Fruit fly (Drosophila melanogaster) whole organism, embryonic: Measurements from ENCODE around the gene Nup107.

ENCODE experiments used
- Adf1 ChIP-seq: fragments of 200-800 bp; sonication (Bioruptor generic); IDR thresholded peaks from 2 replicates; pipeline ENCODE4 v1.3.6; 2022; ENCODE audit warnings: missing biosample characterization, missing genetic modification characterization
- Antp ChIP-seq: fragments of 200-800 bp; sonication (Bioruptor generic); optimal IDR thresholded peaks from 3 replicates; lab custom pipeline; 2016; ENCODE audit warnings: missing biosample characterization, missing genetic modification characterization
- CG10267 ChIP-seq: fragments of 200-800 bp; sonication (Bioruptor generic); optimal IDR thresholded peaks from 2 replicates; lab custom pipeline; 2018; ENCODE audit warnings: missing biosample characterization, mild to moderate bottlenecking, missing genetic modification characterization, moderate library complexity
- CG11560 ChIP-seq: fragments of 200-800 bp; sonication (Bioruptor generic); IDR thresholded peaks from 3 replicates; pipeline ENCODE4 v1.3.6; 2022; ENCODE audit warnings: missing biosample characterization, missing genetic modification characterization
- CG13424 ChIP-seq: fragments of 200-800 bp; sonication (Bioruptor generic); optimal IDR thresholded peaks from 2 replicates; lab custom pipeline; 2019; ENCODE audit warnings: missing biosample characterization, mild to moderate bottlenecking, missing genetic modification characterization, moderate library complexity
- CG14441 ChIP-seq: fragments of 200-800 bp; sonication (Bioruptor generic); IDR thresholded peaks from 2 replicates; pipeline ENCODE4 v1.3.6; 2022; ENCODE audit warnings: missing biosample characterization, missing genetic modification characterization
- CG15011 ChIP-seq: fragments of 200-800 bp; sonication (Bioruptor generic); optimal IDR thresholded peaks from 3 replicates; lab custom pipeline; 2018; ENCODE audit warnings: missing biosample characterization, mild to moderate bottlenecking, missing genetic modification characterization
- CG17385 ChIP-seq: fragments of 200-800 bp; sonication (Bioruptor generic); optimal IDR thresholded peaks from 3 replicates; lab custom pipeline; 2018; ENCODE audit warnings: missing biosample characterization, mild to moderate bottlenecking, missing genetic modification characterization
- CG17829 ChIP-seq: fragments of 200-800 bp; optimal IDR thresholded peaks from 2 replicates; lab custom pipeline; 2019; ENCODE audit warnings: missing biosample characterization, mild to moderate bottlenecking, missing genetic modification characterization, moderate library complexity
- CG1792 ChIP-seq: fragments of 200-800 bp; sonication (Bioruptor generic); optimal IDR thresholded peaks from 2 replicates; lab custom pipeline; 2016; ENCODE audit warnings: missing biosample characterization, missing genetic modification characterization
- CG18011 ChIP-seq: fragments of 200-800 bp; sonication (Bioruptor generic); optimal IDR thresholded peaks from 2 replicates; lab custom pipeline; 2017; ENCODE audit warnings: missing biosample characterization, missing genetic modification characterization, mild to moderate bottlenecking, moderate library complexity, missing genotype
- CG18262 ChIP-seq: fragments of 200-800 bp; optimal IDR thresholded peaks from 3 replicates; lab custom pipeline; 2019; ENCODE audit warnings: missing biosample characterization, mild to moderate bottlenecking, missing genetic modification characterization, moderate library complexity
- CG1832 ChIP-seq: fragments of 200-800 bp; sonication (Bioruptor generic); optimal IDR thresholded peaks from 2 replicates; lab custom pipeline; 2017; ENCODE audit warnings: missing biosample characterization, mild to moderate bottlenecking, missing genetic modification characterization, inconsistent platforms
- CG18599 ChIP-seq: fragments of 200-800 bp; sonication (Bioruptor generic); optimal IDR thresholded peaks from 3 replicates; lab custom pipeline; 2017; ENCODE audit warnings: missing biosample characterization, missing genetic modification characterization, mild to moderate bottlenecking, moderate library complexity, missing genetic modification reagents
- CG3163 ChIP-seq: fragments of 200-800 bp; sonication (Bioruptor generic); optimal IDR thresholded peaks from 3 replicates; lab custom pipeline; 2016; ENCODE audit warnings: missing biosample characterization, missing genetic modification characterization
- CG3281 ChIP-seq: fragments of 200-800 bp; sonication (Bioruptor generic); optimal IDR thresholded peaks from 3 replicates; lab custom pipeline; 2017; ENCODE audit warnings: missing biosample characterization, mild to moderate bottlenecking, missing genetic modification characterization
- CG8388 ChIP-seq: fragments of 200-800 bp; sonication (Bioruptor generic); optimal IDR thresholded peaks from 2 replicates; lab custom pipeline; 2019; ENCODE audit warnings: missing biosample characterization, mild to moderate bottlenecking, missing genetic modification characterization, moderate library complexity
- CG9215 ChIP-seq: fragments of 200-800 bp; sonication (Bioruptor generic); IDR thresholded peaks from 2 replicates; pipeline ENCODE4 v1.3.6; 2022; ENCODE audit warnings: missing biosample characterization, missing genetic modification characterization
- Drgx ChIP-seq: fragments of 200-800 bp; sonication (Bioruptor generic); IDR thresholded peaks from 2 replicates; pipeline ENCODE4 v1.3.6; 2022; ENCODE audit warnings: missing biosample characterization, missing genetic modification characterization
- E2f2 ChIP-seq: fragments of 200-800 bp; sonication (Bioruptor generic); IDR thresholded peaks from 2 replicates; pipeline ENCODE4 v1.3.6; 2022; ENCODE audit warnings: missing biosample characterization, missing genetic modification characterization
- HHEX ChIP-seq: fragments of 200-800 bp; sonication (Bioruptor generic); optimal IDR thresholded peaks from 3 replicates; lab custom pipeline; 2017; ENCODE audit warnings: missing biosample characterization, mild to moderate bottlenecking, missing genetic modification characterization, missing genetic modification reagents
- Hr39 ChIP-seq: fragments of >200 bp; optimal IDR thresholded peaks from 2 replicates; lab custom pipeline; 2017
- Lim3 ChIP-seq: fragments of 200-800 bp; sonication (Bioruptor generic); IDR thresholded peaks from 2 replicates; pipeline ENCODE4 v1.3.6; 2022; ENCODE audit warnings: missing biosample characterization, missing genetic modification characterization
- MTF-1 ChIP-seq: fragments of 200-800 bp; sonication (Bioruptor generic); optimal IDR thresholded peaks from 2 replicates; lab custom pipeline; 2018; ENCODE audit warnings: missing biosample characterization, mild to moderate bottlenecking, missing genetic modification characterization, borderline replicate concordance
- Meics ChIP-seq: fragments of 200-800 bp; sonication (Bioruptor generic); optimal IDR thresholded peaks from 2 replicates; lab custom pipeline; 2017; ENCODE audit warnings: missing biosample characterization, mild to moderate bottlenecking, missing genetic modification characterization
- Mes4 ChIP-seq: fragments of 200-800 bp; sonication (Bioruptor generic); optimal IDR thresholded peaks from 2 replicates; lab custom pipeline; 2016; ENCODE audit warnings: missing biosample characterization, missing genetic modification characterization
- Nf-YA ChIP-seq: fragments of 200-800 bp; sonication (Bioruptor generic); IDR thresholded peaks from 2 replicates; pipeline ENCODE4 v1.3.6; 2022; ENCODE audit warnings: missing biosample characterization, missing genetic modification characterization
- Pdp1 ChIP-seq, 2 experiments: fragments of 200-800 bp; sonication (Bioruptor generic); optimal IDR thresholded peaks; 3 replicates each; lab custom pipeline; 2016; ENCODE audit warnings: missing biosample characterization in 2 of 2, missing genetic modification characterization in 2 of 2, mild to moderate bottlenecking in 1 of 2, moderate library complexity in 1 of 2
- Poxn ChIP-seq: fragments of 200-800 bp; sonication (Bioruptor generic); IDR thresholded peaks from 2 replicates; pipeline ENCODE4 v1.3.6; 2022; ENCODE audit warnings: missing biosample characterization, missing genetic modification characterization
- Sin3A ChIP-seq: fragments of >200 bp; optimal IDR thresholded peaks from 2 replicates; lab custom pipeline; 2018
- ab ChIP-seq: fragments of 200-800 bp; sonication (Bioruptor generic); optimal IDR thresholded peaks from 2 replicates; lab custom pipeline; 2016; ENCODE audit warnings: missing biosample characterization, missing genetic modification characterization
- bsh ChIP-seq, 2 experiments: fragments of 200-800 bp; sonication (Bioruptor generic); optimal IDR thresholded peaks; 2 replicates each; lab custom pipeline; 2017 to 2018; ENCODE audit warnings: mild to moderate bottlenecking in 2 of 2, missing biosample characterization in 2 of 2, missing genetic modification characterization in 2 of 2, moderate library complexity in 1 of 2
- chif ChIP-seq, 2 experiments: fragments of 200-800 bp; sonication (Bioruptor generic); optimal IDR thresholded peaks; 3 replicates each; lab custom pipeline; 2016; ENCODE audit warnings: missing biosample characterization in 2 of 2, missing genetic modification characterization in 2 of 2
- dmrt99B ChIP-seq: fragments of 200-800 bp; sonication (Bioruptor generic); optimal IDR thresholded peaks from 2 replicates; lab custom pipeline; 2018; ENCODE audit warnings: missing biosample characterization, mild to moderate bottlenecking, missing genetic modification characterization, moderate library complexity
- gce ChIP-seq: fragments of 200-800 bp; sonication (Bioruptor generic); IDR thresholded peaks from 3 replicates; pipeline ENCODE4 v1.3.6; 2022; ENCODE audit warnings: missing biosample characterization, missing genetic modification characterization
- gcm ChIP-seq: fragments of 200-800 bp; sonication (Bioruptor generic); optimal IDR thresholded peaks from 2 replicates; lab custom pipeline; 2019; ENCODE audit warnings: missing biosample characterization, mild to moderate bottlenecking, missing genetic modification characterization, moderate library complexity
- gsb-n ChIP-seq: fragments of 200-800 bp; sonication (Bioruptor generic); optimal IDR thresholded peaks from 3 replicates; lab custom pipeline; 2018; ENCODE audit warnings: missing biosample characterization, mild to moderate bottlenecking, missing genetic modification characterization
- gt ChIP-seq: fragments of 200-800 bp; sonication (Bioruptor generic); IDR thresholded peaks from 2 replicates; pipeline ENCODE4 v1.3.6; 2022; ENCODE audit warnings: missing biosample characterization, missing genetic modification characterization
- lov ChIP-seq, 2 experiments: fragments of 200-800 bp in 1 of 2; fragments of >200 bp in 1 of 2; sonication (Bioruptor generic) in 1 of 2; IDR thresholded peaks in 1 of 2; optimal IDR thresholded peaks in 1 of 2; 2 replicates in 1 of 2; 3 replicates in 1 of 2; pipeline versions ENCODE4 v1.3.6 to Lab custom; 2017 to 2022; ENCODE audit warnings: missing biosample characterization in 1 of 2, missing genetic modification characterization in 1 of 2
- nmo ChIP-seq: fragments of 200-800 bp; sonication (Bioruptor generic); optimal IDR thresholded peaks from 2 replicates; lab custom pipeline; 2018; ENCODE audit warnings: missing biosample characterization, mild to moderate bottlenecking, missing genetic modification characterization, moderate library complexity
- pzg ChIP-seq: fragments of 200-800 bp; sonication (Bioruptor generic); optimal IDR thresholded peaks from 3 replicates; lab custom pipeline; 2018; ENCODE audit warnings: missing biosample characterization, mild to moderate bottlenecking, missing genetic modification characterization, moderate library complexity
- sr ChIP-seq: fragments of 200-800 bp; sonication (Bioruptor generic); IDR thresholded peaks from 3 replicates; pipeline ENCODE4 v1.3.6; 2022; ENCODE audit warnings: missing biosample characterization, missing genetic modification characterization
- sug ChIP-seq: fragments of 200-800 bp; optimal IDR thresholded peaks from 2 replicates; lab custom pipeline; 2019; ENCODE audit warnings: missing biosample characterization, mild to moderate bottlenecking, missing genetic modification characterization, moderate library complexity
- zen2 ChIP-seq: fragments of 200-800 bp; sonication (Bioruptor generic); IDR thresholded peaks from 3 replicates; pipeline ENCODE4 v1.3.6; 2022; ENCODE audit warnings: missing biosample characterization, missing genetic modification characterization; ENCODE audit not compliant: partially characterized antibody

Nup107 gene

DNA sequence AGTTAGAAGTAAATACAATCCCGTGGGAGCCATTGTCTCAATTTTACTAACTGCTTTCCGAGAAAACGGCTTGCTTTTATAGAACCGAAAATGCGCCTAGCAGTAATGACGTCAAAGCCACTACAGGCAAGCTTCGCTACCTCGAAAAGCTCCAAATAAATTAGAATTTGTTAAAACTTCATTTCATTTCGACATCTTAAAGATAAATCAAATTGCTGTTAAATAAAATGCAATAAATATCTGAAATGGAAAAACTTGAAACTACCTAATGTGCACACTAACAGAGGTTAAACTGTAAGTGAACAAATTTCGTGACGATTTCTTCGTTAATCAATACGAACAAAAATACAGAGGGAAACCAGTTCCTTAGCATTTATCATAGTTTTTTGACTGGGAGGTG lies 37.9 kb downstream of the Nup107 start, which contains the start of gene CG7300 (continued):
- TF ChIP-seq CG1832 (GFP tag; lab: Kevin White, UChicago): no peak
- no peak for TF ChIP-seq zen2 (GFP tag; lab: Robert Waterston, UW)
- TF ChIP-seq CG18011 (GFP tag; lab: Kevin White, UChicago): no peak
- TF ChIP-seq CG17385: peak; percentile 49
- no peak for TF ChIP-seq Drgx
- TF ChIP-seq CG8388 (GFP tag; lab: Kevin White, UChicago): peak; percentile 39
- TF ChIP-seq CG3163: no peak
- TF ChIP-seq sr (GFP tag; lab: Robert Waterston, UW): no peak
- peak; percentile 40 for TF ChIP-seq CG13424 (tag; lab: Kevin White, UChicago)
- TF ChIP-seq chif (GFP tag; optimal IDR thresholded peaks at IDR 0.05; lab: Kevin White, UChicago): peak; percentile 26 to 40
- TF ChIP-seq dmrt99B (tag; lab: Kevin White, UChicago): peak; percentile 56
- TF ChIP-seq lov (optimal IDR thresholded peaks at IDR 0.05; lab: Kevin White, UChicago): no peak
- TF ChIP-seq lov (GFP tag; IDR thresholded peaks at IDR 0.05; lab: Robert Waterston, UW): no peak
- peak; percentile 59 for TF ChIP-seq nmo (GFP tag; lab: Kevin White, UChicago)
- TF ChIP-seq HHEX: peak; percentile 35
- no peak for TF ChIP-seq ab (GFP tag; lab: Kevin White, UChicago)
- no peak for TF ChIP-seq sug (tag; lab: Kevin White, UChicago)
- peak in 1 of 2 experiments; percentile 73 for TF ChIP-seq bsh (GFP tag; optimal IDR thresholded peaks at IDR 0.05; lab: Kevin White, UChicago)
- 0 out of 2 replicates have a peak, but pooled peaks have one; percentile 30 for TF ChIP-seq Adf1
- peak; percentile 61 for TF ChIP-seq CG9215 (GFP tag; lab: Robert Waterston, UW)
- peak; percentile 49 for TF ChIP-seq CG14441 (GFP tag; lab: Robert Waterston, UW)
- TF ChIP-seq Lim3 (GFP tag; lab: Robert Waterston, UW): no peak
- no peak for TF ChIP-seq CG1792 (GFP tag; lab: Kevin White, UChicago)
- no peak for TF ChIP-seq Sin3A (lab: Kevin White, UChicago)
- no peak for TF ChIP-seq gcm (GFP tag; lab: Kevin White, UChicago)
- TF ChIP-seq CG11560 (tag; lab: Robert Waterston, UW): no peak
- TF ChIP-seq Antp (GFP tag; lab: Kevin White, UChicago): no peak
- TF ChIP-seq gce (GFP tag; lab: Robert Waterston, UW): no peak
- TF ChIP-seq CG17829 (tag; lab: Kevin White, UChicago): peak; percentile 17

- TF ChIP-seq Nf-YA (GFP tag; lab: Robert Waterston, UW) (no peak), CG15011 (no peak)
Measured at dm6 chr2L:10694053-10694618, 41.7 kb downstream of the Nup107 start, which contains the start of gene CG17108. Gene CG17108, minus strand, starts transcription at chr2L:10694103.

dm6 chr2L:10693018-10693417 lies 42.9 kb downstream of the Nup107 start:
- TF ChIP-seq gt (GFP tag; lab: Robert Waterston, UW): no peak
- TF ChIP-seq Hr39 (lab: Kevin White, UChicago): peak; percentile 74

DNA sequence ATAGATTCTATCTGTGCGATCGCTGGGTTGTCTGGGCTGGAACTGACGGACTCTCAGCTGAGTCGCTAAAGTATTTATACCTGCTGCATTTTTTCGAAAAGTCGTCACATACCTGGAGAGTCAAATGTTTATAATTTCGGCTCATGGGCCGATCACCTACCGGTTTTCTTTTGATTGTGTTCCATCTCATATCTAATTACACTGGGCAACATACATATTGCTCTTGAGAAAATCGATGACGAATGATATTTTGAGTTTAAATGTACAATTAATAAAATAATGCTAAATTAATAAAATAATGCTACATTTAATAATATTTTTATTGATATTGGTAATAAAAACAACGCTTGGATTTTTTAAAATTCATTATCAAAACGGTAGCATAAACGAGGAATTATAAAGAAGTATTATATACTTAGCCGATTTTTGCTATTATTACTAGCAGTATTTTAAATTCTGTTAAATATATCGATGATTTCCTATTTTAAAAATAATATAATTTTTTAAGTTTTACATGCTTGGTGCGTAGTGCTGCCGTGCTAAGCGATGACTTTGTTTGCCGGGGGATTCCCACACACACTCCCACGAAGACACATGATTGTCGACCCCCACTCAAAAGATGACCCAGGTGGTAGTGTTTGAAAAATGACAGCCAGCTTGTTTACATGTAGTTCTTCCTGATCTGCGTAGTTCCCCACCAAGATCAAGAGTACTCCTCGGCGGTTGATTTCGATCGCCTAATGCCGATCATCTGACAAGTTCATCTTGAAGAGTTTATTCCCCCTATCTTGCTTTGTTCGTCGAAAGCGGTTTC lies 46.4 kb downstream of the Nup107 start, which contains the start of gene CG7294:
Gene CG7294, minus strand, starts transcription at position 51 of the 814 bp plus-strand sequence.
- TF ChIP-seq Poxn (GFP tag; lab: Robert Waterston, UW) (no peak), CG3281 (peak; percentile 18), MTF-1 (GFP tag; lab: Kevin White, UChicago) (no peak), CG10267 (peak; percentile 38), pzg (GFP tag; lab: Kevin White, UChicago) (no peak), bsh (GFP tag; optimal IDR thresholded peaks at IDR 0.05; lab: Kevin White, UChicago) (peak in 1 of 2 experiments; percentile 32), E2f2 (GFP tag; lab: Robert Waterston, UW) (no peak), gsb-n (tag; lab: Kevin White, UChicago) (peak; percentile 11), CG18262 (tag; lab: Kevin White, UChicago) (peak; percentile 72), Mes4 (GFP tag; lab: Kevin White, UChicago) (no peak), Meics (peak; percentile 23), Pdp1 (GFP tag; optimal IDR thresholded peaks at IDR 0.05; lab: Kevin White, UChicago) (no peak), CG18599 (GFP tag; lab: Kevin White, UChicago) (no peak)
